Worm (Caenorhabditis elegans) whole organism, L4 larva: ENCODE results near the gene F49H6.5.

Source experiments
- F49E8.2 ChIP-seq: sonication (generic microtip); optimal IDR thresholded peaks from 2 replicates; lab custom pipeline; 2016; ENCODE audit warnings: missing compliant biosample characterization, mild to moderate bottlenecking, missing genetic modification characterization, borderline replicate concordance
- Y105C5A.15 ChIP-seq: fragments of 200-800 bp; sonication (Bioruptor generic); IDR thresholded peaks from 2 replicates; pipeline ENCODE4 v1.3.6; 2022; ENCODE audit warnings: missing genetic modification characterization, missing compliant biosample characterization
- Y5F2A.4 ChIP-seq: fragments of 200-800 bp; sonication (Bioruptor generic); optimal IDR thresholded peaks from 2 replicates; lab custom pipeline; 2018; ENCODE audit warnings: mild to moderate bottlenecking, missing genetic modification characterization, missing compliant biosample characterization
- ZK337.2 ChIP-seq: fragments of 200-800 bp; sonication (Bioruptor generic); IDR thresholded peaks from 2 replicates; pipeline ENCODE4 v1.3.6; 2022; ENCODE audit warnings: missing genetic modification reagents, missing genetic modification characterization, missing compliant biosample characterization
- aha-1 ChIP-seq: fragments of 150-350 bp; peaks from one replicate; lab custom pipeline; 2014; ENCODE audit warnings: missing biosample characterization, missing genetic modification characterization
- aly-2 ChIP-seq: sonication (generic microtip); optimal IDR thresholded peaks from 2 replicates; lab custom pipeline; 2018; ENCODE audit warnings: missing biosample characterization, missing genetic modification characterization
- attf-4 ChIP-seq: sonication (generic microtip); optimal IDR thresholded peaks from 3 replicates; lab custom pipeline; 2017; ENCODE audit warnings: missing biosample characterization, missing genetic modification characterization
- ceh-20 ChIP-seq: fragments of 200-800 bp; sonication (Bioruptor generic); IDR thresholded peaks from 2 replicates; pipeline ENCODE4 v1.3.6; 2022; ENCODE audit warnings: missing genetic modification reagents, missing genetic modification characterization, missing compliant biosample characterization
- ceh-28 ChIP-seq: fragments of 150-350 bp; optimal IDR thresholded peaks from 2 replicates; lab custom pipeline; 2014; ENCODE audit warnings: missing biosample characterization, missing genetic modification reagents, missing genetic modification characterization
- ceh-32 ChIP-seq: sonication (generic microtip); optimal IDR thresholded peaks from 2 replicates; lab custom pipeline; 2016; ENCODE audit warnings: mild to moderate bottlenecking, missing genetic modification characterization, missing compliant biosample characterization; ENCODE audit not compliant: poor library complexity
- ceh-62 ChIP-seq: sonication (generic microtip); optimal IDR thresholded peaks from 2 replicates; lab custom pipeline; 2017; ENCODE audit warnings: missing biosample characterization, missing genetic modification characterization
- cey-2 ChIP-seq: sonication (generic microtip); optimal IDR thresholded peaks from 3 replicates; lab custom pipeline; 2017; ENCODE audit warnings: missing genetic modification characterization, mild to moderate bottlenecking, missing compliant biosample characterization, antibody characterized with exemption, borderline replicate concordance; ENCODE audit not compliant: insufficient read depth
- dmd-6 ChIP-seq: fragments of 200-800 bp; sonication (Bioruptor generic); IDR thresholded peaks from 2 replicates; pipeline ENCODE4 v1.3.6; 2022; ENCODE audit warnings: missing genetic modification reagents, missing genetic modification characterization, missing compliant biosample characterization
- dmd-8 ChIP-seq: fragments of 200-800 bp; sonication (Bioruptor generic); IDR thresholded peaks from 2 replicates; pipeline ENCODE4 v1.3.6; 2022; ENCODE audit warnings: missing genetic modification characterization, missing compliant biosample characterization
- dpl-1 ChIP-seq: fragments of 150-350 bp; optimal IDR thresholded peaks from 2 replicates; lab custom pipeline; 2014; ENCODE audit warnings: missing biosample characterization, missing genetic modification reagents, missing genetic modification characterization
- dve-1 ChIP-seq: sonication (generic microtip); optimal IDR thresholded peaks from 2 replicates; lab custom pipeline; 2017; ENCODE audit warnings: antibody characterized with exemption, mild to moderate bottlenecking, missing genetic modification characterization, missing compliant biosample characterization; ENCODE audit not compliant: insufficient read depth
- egl-27 ChIP-seq: sonication (generic microtip); optimal IDR thresholded peaks from 3 replicates; lab custom pipeline; 2017; ENCODE audit warnings: missing biosample characterization, missing genetic modification reagents, missing genetic modification characterization
- fos-1 ChIP-seq: fragments of 150-350 bp; optimal IDR thresholded peaks from 2 replicates; lab custom pipeline; 2014; ENCODE audit warnings: missing biosample characterization, missing genetic modification characterization
- hmg-1.1 ChIP-seq: fragments of 200-800 bp; sonication (Bioruptor generic); IDR thresholded peaks from 2 replicates; pipeline ENCODE4 v1.3.6; 2022; ENCODE audit warnings: missing genetic modification reagents, missing genetic modification characterization, missing compliant biosample characterization
- lin-13 ChIP-seq: fragments of 150-350 bp; optimal IDR thresholded peaks from 2 replicates; lab custom pipeline; 2014; ENCODE audit warnings: missing biosample characterization, missing genetic modification reagents, missing genetic modification characterization
- lsy-2 ChIP-seq, 2 experiments: fragments of 150-350 bp in 1 of 2; sonication (generic microtip) in 1 of 2; optimal IDR thresholded peaks; 2 replicates each; lab custom pipeline; 2014 to 2017; ENCODE audit warnings: missing biosample characterization in 2 of 2, missing genetic modification characterization in 2 of 2
- madf-9 ChIP-seq: fragments of 200-800 bp; sonication (Bioruptor generic); conservative IDR thresholded peaks from 2 replicates; pipeline ENCODE4 v1.3.6; 2022; ENCODE audit warnings: missing genetic modification reagents, missing genetic modification characterization, missing compliant biosample characterization
- mxl-2 ChIP-seq: fragments of 200-800 bp; sonication (Bioruptor generic); conservative IDR thresholded peaks from 2 replicates; pipeline ENCODE4 v1.3.6; 2022; ENCODE audit warnings: missing genetic modification reagents, missing genetic modification characterization, missing compliant biosample characterization
- nhr-102 ChIP-seq: sonication (generic microtip); optimal IDR thresholded peaks from 2 replicates; lab custom pipeline; 2016; ENCODE audit warnings: mild to moderate bottlenecking, missing genetic modification characterization, moderate library complexity, missing compliant biosample characterization
- nhr-237 ChIP-seq: sonication (generic microtip); optimal IDR thresholded peaks from 2 replicates; lab custom pipeline; 2017; ENCODE audit warnings: missing biosample characterization, missing genetic modification characterization
- nhr-28 ChIP-seq: fragments of 150-350 bp; optimal IDR thresholded peaks from 2 replicates; lab custom pipeline; 2014; ENCODE audit warnings: missing biosample characterization, missing genetic modification characterization
- nhr-42 ChIP-seq: fragments of 200-800 bp; sonication (Bioruptor generic); IDR thresholded peaks from 2 replicates; pipeline ENCODE4 v1.3.6; 2022; ENCODE audit warnings: missing genetic modification characterization, missing compliant biosample characterization
- pqm-1 ChIP-seq: sonication (generic microtip); optimal IDR thresholded peaks from 2 replicates; lab custom pipeline; 2017; ENCODE audit warnings: missing biosample characterization, missing genetic modification characterization
- saeg-2 ChIP-seq: fragments of 200-800 bp; sonication (Bioruptor generic); IDR thresholded peaks from 2 replicates; pipeline ENCODE4 v1.3.6; 2022; ENCODE audit warnings: missing genetic modification reagents, missing genetic modification characterization, missing compliant biosample characterization
- set-16 ChIP-seq: fragments of 200-800 bp; sonication (Bioruptor generic); IDR thresholded peaks from 2 replicates; pipeline ENCODE4 v1.3.6; 2022; ENCODE audit warnings: missing genetic modification reagents, missing genetic modification characterization, missing compliant biosample characterization
- skn-1 ChIP-seq: fragments of 150-350 bp; optimal IDR thresholded peaks from 2 replicates; lab custom pipeline; 2014; ENCODE audit warnings: missing biosample characterization, missing genetic modification characterization
- snpc-4 ChIP-seq: fragments of 150-350 bp; optimal IDR thresholded peaks from 2 replicates; lab custom pipeline; 2014; ENCODE audit warnings: missing biosample characterization, missing genetic modification characterization
- spr-1 ChIP-seq: sonication (generic microtip); optimal IDR thresholded peaks from 2 replicates; lab custom pipeline; 2016; ENCODE audit warnings: mild to moderate bottlenecking, missing genetic modification characterization, missing compliant biosample characterization
- unc-62 ChIP-seq, 3 experiments: fragments of 150-350 bp in 1 of 3; sonication (generic microtip); optimal IDR thresholded peaks in 2 of 3; peaks in 1 of 3; 1 replicate in 1 of 3; 2 replicates in 2 of 3; lab custom pipeline; 2014 to 2017; ENCODE audit warnings: missing biosample characterization in 3 of 3, missing genetic modification characterization in 3 of 3, missing genetic modification reagents in 3 of 3, missing genotype in 1 of 3
- vab-7 ChIP-seq: fragments of 200-800 bp; sonication (Bioruptor generic); IDR thresholded peaks from 2 replicates; pipeline ENCODE4 v1.3.6; 2022; ENCODE audit warnings: missing genetic modification reagents, missing genetic modification characterization, missing compliant biosample characterization
- zfp-2 ChIP-seq: sonication (generic microtip); optimal IDR thresholded peaks from 2 replicates; lab custom pipeline; 2016; ENCODE audit warnings: mild to moderate bottlenecking, missing genetic modification characterization, missing compliant biosample characterization
- zfp-3 ChIP-seq: fragments of 200-800 bp; sonication (Bioruptor generic); conservative IDR thresholded peaks from 2 replicates; pipeline ENCODE4 v1.3.6; 2022; ENCODE audit warnings: missing genetic modification reagents, missing genetic modification characterization, missing compliant biosample characterization

Gene F49H6.5

DNA sequence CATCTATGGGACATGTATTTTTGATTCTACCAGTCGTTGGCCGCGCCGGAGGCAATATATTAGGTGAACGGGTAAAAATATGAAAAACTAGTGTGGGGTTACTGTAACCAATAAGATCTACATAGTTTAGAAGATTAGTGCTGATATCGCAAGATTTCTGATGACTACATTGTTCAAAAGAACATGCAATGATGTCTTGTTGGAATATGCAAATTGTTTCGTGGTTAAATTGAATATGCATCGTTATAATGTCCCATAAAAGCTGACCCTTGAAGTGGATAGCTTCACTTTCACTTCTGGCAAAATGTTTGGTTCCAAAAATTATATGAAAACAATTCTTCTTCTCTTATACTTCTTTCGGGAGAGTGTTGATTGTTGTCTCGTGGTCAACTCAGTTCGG lies 21.5 kb downstream of the F49H6.5 start, which contains the start of gene F28B1.2:
Gene F28B1.2 (plus strand): TSS at position 301 of the 400 bp plus-strand sequence.
- no peak for TF ChIP-seq vab-7 (GFP tag; lab: Robert Waterston, UW)
- TF ChIP-seq dmd-8 (GFP tag; lab: Robert Waterston, UW) = no peak
- TF ChIP-seq pqm-1 (tag; lab: Kevin White, UChicago) = no peak
- no peak for TF ChIP-seq F49E8.2 (tag; lab: Kevin White, UChicago)
- no peak for TF ChIP-seq ZK337.2 (GFP tag; lab: Robert Waterston, UW)
- no peak for TF ChIP-seq madf-9
- TF ChIP-seq spr-1 (tag; lab: Kevin White, UChicago) = no peak
- no peak for TF ChIP-seq dpl-1 (GFP tag; lab: Kevin White, UChicago)
- TF ChIP-seq fos-1 (tag; lab: Kevin White, UChicago) = no peak
- TF ChIP-seq, all 104 proteins: peak for 0

DNA sequence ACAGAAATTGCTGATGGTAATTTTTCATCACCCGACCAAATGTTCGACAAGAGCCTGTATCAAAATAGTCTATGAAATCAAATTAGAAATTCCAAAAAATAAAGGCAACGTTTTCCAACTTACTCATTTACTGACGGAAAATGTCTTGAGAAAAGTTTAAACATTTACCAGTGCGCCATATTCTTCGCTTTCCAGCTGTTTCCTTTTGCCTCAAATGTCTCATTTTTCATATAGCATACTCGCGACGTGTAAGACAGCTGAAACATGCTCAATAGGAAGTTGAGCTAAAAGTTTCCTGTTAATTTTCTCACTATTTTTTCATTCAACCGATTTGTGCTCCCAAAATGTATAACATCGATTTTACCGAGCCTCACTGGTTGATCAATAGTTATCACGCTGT lies 36.9 kb downstream of the F49H6.5 start, which contains the start of gene sri-66:
Gene sri-66 (plus strand): TSS at position 301 of the 400 bp plus-strand sequence.
- no peak for TF ChIP-seq fos-1 (tag; lab: Kevin White, UChicago)
- no peak for TF ChIP-seq skn-1 (tag; lab: Kevin White, UChicago)
- no peak for TF ChIP-seq Y5F2A.4 (GFP tag; lab: Kevin White, UChicago)
- no peak for TF ChIP-seq set-16
- TF ChIP-seq lsy-2 (tag; optimal IDR thresholded peaks at IDR 0.05; lab: Kevin White, UChicago) = no peak
- no peak for TF ChIP-seq aly-2 (tag; lab: Kevin White, UChicago)
- TF ChIP-seq nhr-28 = no peak
- no peak for TF ChIP-seq zfp-3
- no peak for TF ChIP-seq cey-2 (tag; lab: Kevin White, UChicago)
- TF ChIP-seq egl-27 = no peak
- TF ChIP-seq Y105C5A.15 (GFP tag; lab: Robert Waterston, UW) = no peak
- TF ChIP-seq mxl-2 (GFP tag; lab: Robert Waterston, UW) = no peak
- TF ChIP-seq ceh-62 (tag; lab: Kevin White, UChicago) = no peak
- no peak for TF ChIP-seq hmg-1.1 (GFP tag; lab: Robert Waterston, UW)
- TF ChIP-seq ceh-32 = no peak

DNA sequence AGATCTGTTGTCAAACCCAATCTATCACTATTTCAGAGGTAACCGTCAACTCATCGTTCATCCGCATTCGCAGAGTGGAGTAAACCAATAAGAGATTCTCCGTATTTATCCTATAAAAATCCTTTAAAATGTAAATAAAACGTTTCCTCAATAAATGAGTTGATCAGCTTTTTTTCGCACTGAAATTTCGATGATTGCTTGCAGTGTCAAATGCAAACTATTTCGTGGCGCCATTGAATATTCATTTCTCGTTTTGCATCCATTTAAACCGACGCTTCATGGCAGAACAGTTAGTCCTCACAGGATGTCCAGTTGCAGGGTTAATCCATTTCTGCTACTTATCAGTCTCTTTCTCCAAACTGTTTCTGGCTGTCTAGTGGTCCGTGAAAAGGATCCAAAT lies 38.5 kb downstream of the F49H6.5 start, which contains the start of gene F28B1.9:
Gene F28B1.9 (plus strand): TSS at position 301 of the 400 bp plus-strand sequence.
- peak in 1 of 2 experiments; percentile 15 for TF ChIP-seq unc-62 (GFP tag; optimal IDR thresholded peaks at IDR 0.05 in 1 of 2; lab: Kevin White, UChicago)
- TF ChIP-seq unc-62 (tag; optimal IDR thresholded peaks at IDR 0.05; lab: Kevin White, UChicago) = no peak
- no peak for TF ChIP-seq egl-27

DNA sequence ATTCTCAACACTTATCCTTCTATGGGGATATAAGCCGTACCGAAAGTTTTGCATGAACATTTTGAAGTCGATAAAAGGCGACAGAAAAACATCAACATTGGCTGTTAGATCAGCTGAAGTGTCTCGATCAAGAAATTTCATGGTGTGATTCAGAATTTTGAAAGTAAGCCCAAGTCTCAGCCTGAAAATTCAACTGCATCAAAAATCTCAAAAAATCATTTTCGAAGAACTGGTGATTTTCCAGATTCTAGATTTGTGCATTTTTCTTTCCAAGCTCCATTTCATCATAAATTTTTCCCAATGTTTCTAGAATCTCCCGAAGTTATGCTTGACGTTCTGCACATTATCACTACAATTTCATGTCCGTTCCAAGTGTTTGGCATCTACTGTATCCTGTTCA lies 41.6 kb downstream of the F49H6.5 start, which contains the start of gene srh-255:
Gene srh-255 (plus strand): TSS at position 301 of the 400 bp plus-strand sequence.
- TF ChIP-seq unc-62 (GFP tag; optimal IDR thresholded peaks at IDR 0.05 in 1 of 2; lab: Kevin White, UChicago) (no peak), unc-62 (tag; optimal IDR thresholded peaks at IDR 0.05; lab: Kevin White, UChicago) (no peak), dmd-6 (GFP tag; lab: Robert Waterston, UW) (no peak), zfp-2 (no peak), dpl-1 (GFP tag; lab: Kevin White, UChicago) (no peak), lin-13 (GFP tag; lab: Kevin White, UChicago) (no peak), ceh-28 (tag; lab: Kevin White, UChicago) (no peak), Y5F2A.4 (GFP tag; lab: Kevin White, UChicago) (no peak), cey-2 (tag; lab: Kevin White, UChicago) (no peak), nhr-42 (GFP tag; lab: Robert Waterston, UW) (no peak), attf-4 (tag; lab: Kevin White, UChicago) (no peak), skn-1 (tag; lab: Kevin White, UChicago) (no peak), dve-1 (tag; lab: Kevin White, UChicago) (no peak), snpc-4 (no peak)

DNA sequence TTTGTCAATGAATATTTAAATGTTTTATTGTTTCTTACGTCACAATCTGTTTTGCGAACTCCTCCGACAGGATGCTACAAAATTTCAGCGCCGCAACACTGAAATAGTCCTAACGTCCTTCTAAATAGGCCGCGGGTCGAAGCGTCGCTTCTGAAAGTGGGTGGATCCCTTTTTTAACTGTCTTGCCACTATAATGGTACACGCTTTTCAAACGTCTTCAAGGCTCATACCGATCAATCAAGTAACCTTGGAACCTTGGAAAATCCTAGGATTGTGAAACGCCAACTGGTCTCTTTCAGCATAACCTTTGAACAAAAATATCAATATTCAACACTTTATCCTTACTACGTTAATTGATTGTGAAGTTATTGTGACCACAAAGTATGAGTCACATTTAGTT lies 43.6 kb downstream of the F49H6.5 start:
- no peak for TF ChIP-seq nhr-102 (tag; lab: Kevin White, UChicago)
- no peak for TF ChIP-seq ceh-20
- peak; percentile 94 for TF ChIP-seq aha-1 (tag; lab: Kevin White, UChicago)
- no peak for TF ChIP-seq saeg-2
- TF ChIP-seq nhr-237 = no peak
- TF ChIP-seq, all 104 proteins: peak for 1
